Fruit fly (Drosophila melanogaster) whole organism, wandering third instar larva: ENCODE measurements around the gene CG14543.

Experiments
- Abd-B ChIP-seq: fragments of >200 bp; optimal IDR thresholded peaks from 2 replicates; lab custom pipeline; 2017; ENCODE audit warnings: missing biosample characterization, missing genetic modification characterization
- CG9705 ChIP-seq: fragments of 200-800 bp; sonication (Bioruptor generic); optimal IDR thresholded peaks from 2 replicates; lab custom pipeline; 2018; ENCODE audit warnings: missing biosample characterization, mild to moderate bottlenecking, missing genetic modification characterization
- CrebA ChIP-seq: fragments of 200-800 bp; sonication (Bioruptor generic); optimal IDR thresholded peaks from 2 replicates; lab custom pipeline; 2016; ENCODE audit warnings: missing biosample characterization, mild to moderate bottlenecking, missing genetic modification characterization, borderline replicate concordance
- Dfd ChIP-seq: fragments of >200 bp; optimal IDR thresholded peaks from 2 replicates; lab custom pipeline; 2017; ENCODE audit warnings: missing biosample characterization, missing genetic modification characterization
- Dif ChIP-seq: fragments of 200-275, 200-300 bp; sonication (Bioruptor generic); optimal IDR thresholded peaks from 2 replicates; lab custom pipeline; 2018; ENCODE audit warnings: missing biosample characterization, missing genetic modification characterization; ENCODE audit not compliant: partially characterized antibody
- GATAd ChIP-seq: sonication (Bioruptor generic); optimal IDR thresholded peaks from 2 replicates; lab custom pipeline; 2016; ENCODE audit warnings: missing biosample characterization, missing genetic modification characterization
- HLH106 ChIP-seq: fragments of 200-800 bp; optimal IDR thresholded peaks from 3 replicates; lab custom pipeline; 2019; ENCODE audit warnings: missing biosample characterization, mild to moderate bottlenecking, missing genetic modification characterization, moderate library complexity
- Hnf4 ChIP-seq: fragments of 200-800 bp; sonication (Bioruptor generic); optimal IDR thresholded peaks from 2 replicates; lab custom pipeline; 2016; ENCODE audit warnings: missing biosample characterization, mild to moderate bottlenecking, missing genetic modification characterization
- Hr78 ChIP-seq: fragments of >200 bp; optimal IDR thresholded peaks from 2 replicates; lab custom pipeline; 2017; ENCODE audit warnings: missing biosample characterization, missing genetic modification characterization
- N ChIP-seq: fragments of >200 bp; optimal IDR thresholded peaks from 2 replicates; lab custom pipeline; 2018; ENCODE audit warnings: missing biosample characterization, missing external identifiers, missing genetic modification characterization
- Rel ChIP-seq, 2 experiments: fragments of 200-800 bp; sonication (Bioruptor generic) in 1 of 2; optimal IDR thresholded peaks; 2 replicates in 1 of 2; 3 replicates in 1 of 2; lab custom pipeline; 2016 to 2019; ENCODE audit warnings: mild to moderate bottlenecking in 2 of 2, missing biosample characterization in 2 of 2, missing genetic modification characterization in 2 of 2, moderate library complexity in 1 of 2
- Sp1 ChIP-seq: fragments of 200-800 bp; sonication (Bioruptor generic); optimal IDR thresholded peaks from 3 replicates; lab custom pipeline; 2019; ENCODE audit warnings: missing biosample characterization, mild to moderate bottlenecking, missing genetic modification characterization, moderate library complexity
- Vsx2 ChIP-seq: fragments of 200-300, 225-300 bp; sonication (Bioruptor generic); optimal IDR thresholded peaks from 2 replicates; lab custom pipeline; 2018; ENCODE audit warnings: missing biosample characterization, missing genetic modification characterization; ENCODE audit not compliant: partially characterized antibody
- br ChIP-seq: fragments of 200-800 bp; sonication (Bioruptor generic); optimal IDR thresholded peaks from 2 replicates; lab custom pipeline; 2016; ENCODE audit warnings: missing biosample characterization, missing genetic modification characterization
- dl ChIP-seq, 2 experiments: fragments of 175-275, 200-275 bp in 1 of 2; fragments of 200-275 bp in 1 of 2; sonication (Bioruptor generic); optimal IDR thresholded peaks; lab custom pipeline; 2018; ENCODE audit warnings: mild to moderate bottlenecking in 2 of 2, missing biosample characterization in 2 of 2, missing genetic modification characterization in 2 of 2, moderate library complexity in 2 of 2; ENCODE audit not compliant: partially characterized antibody in 2 of 2, insufficient read depth in 1 of 2
- dmrt93B ChIP-seq: fragments of 200-800 bp; sonication (Bioruptor generic); optimal IDR thresholded peaks from 2 replicates; lab custom pipeline; 2018; ENCODE audit warnings: missing biosample characterization, mild to moderate bottlenecking, missing genetic modification characterization
- dsf ChIP-seq: sonication (Bioruptor generic); optimal IDR thresholded peaks from 2 replicates; lab custom pipeline; 2016; ENCODE audit warnings: missing biosample characterization, missing genetic modification characterization, borderline replicate concordance
- ey ChIP-seq: fragments of 200-800 bp; sonication (Bioruptor generic); optimal IDR thresholded peaks from 2 replicates; lab custom pipeline; 2016; ENCODE audit warnings: missing biosample characterization, missing genetic modification characterization
- foxo ChIP-seq, 2 experiments: fragments of 200-800 bp; sonication (Bioruptor generic); optimal IDR thresholded peaks; 2 replicates in 1 of 2; 3 replicates in 1 of 2; lab custom pipeline; 2016 to 2017; ENCODE audit warnings: missing biosample characterization in 2 of 2, missing genetic modification characterization in 2 of 2
- fru ChIP-seq: fragments of 200-800 bp; sonication (Bioruptor generic); optimal IDR thresholded peaks from 3 replicates; lab custom pipeline; 2016; ENCODE audit warnings: missing biosample characterization, mild to moderate bottlenecking, missing genetic modification characterization
- h ChIP-seq: fragments of 200-800 bp; sonication (Bioruptor generic); optimal IDR thresholded peaks from 3 replicates; lab custom pipeline; 2016; ENCODE audit warnings: missing biosample characterization, mild to moderate bottlenecking, missing genetic modification characterization
- jim ChIP-seq: fragments of 175-275, 200-325 bp; sonication (Bioruptor generic); optimal IDR thresholded peaks from 2 replicates; lab custom pipeline; 2016; ENCODE audit warnings: missing biosample characterization, mild to moderate bottlenecking, missing genetic modification characterization
- lola ChIP-seq: fragments of >200 bp; optimal IDR thresholded peaks from 2 replicates; lab custom pipeline; 2017; ENCODE audit warnings: missing biosample characterization, missing genetic modification characterization
- pan ChIP-seq: fragments of >200 bp; optimal IDR thresholded peaks from 2 replicates; lab custom pipeline; 2017
- psq ChIP-seq: fragments of 200-800 bp; sonication (Bioruptor generic); optimal IDR thresholded peaks from 3 replicates; lab custom pipeline; 2017; ENCODE audit warnings: missing biosample characterization, mild to moderate bottlenecking, missing genetic modification characterization, moderate library complexity
- rgr ChIP-seq: fragments of 200-800 bp; sonication (Bioruptor generic); optimal IDR thresholded peaks from 3 replicates; lab custom pipeline; 2016; ENCODE audit warnings: missing biosample characterization, mild to moderate bottlenecking, missing genetic modification characterization
- sage ChIP-seq: fragments of 200-800 bp; sonication (Bioruptor generic); optimal IDR thresholded peaks from 2 replicates; lab custom pipeline; 2016; ENCODE audit warnings: missing biosample characterization, mild to moderate bottlenecking, missing genetic modification characterization
- sv ChIP-seq: fragments of 200-800 bp; sonication (Bioruptor generic); optimal IDR thresholded peaks from 3 replicates; lab custom pipeline; 2016; ENCODE audit warnings: missing biosample characterization, missing genetic modification characterization
- tai ChIP-seq: sonication (Bioruptor generic); optimal IDR thresholded peaks from 2 replicates; lab custom pipeline; 2016; ENCODE audit warnings: missing biosample characterization, missing genetic modification characterization
- usp ChIP-seq: fragments of >200 bp; optimal IDR thresholded peaks from 2 replicates; lab custom pipeline; 2017; ENCODE audit warnings: missing biosample characterization, missing genetic modification characterization
- woc ChIP-seq: sonication (Bioruptor generic); optimal IDR thresholded peaks from 2 replicates; lab custom pipeline; 2016; ENCODE audit warnings: missing biosample characterization, mild to moderate bottlenecking, missing genetic modification characterization

CG14543 gene

dm6 chr3R:26027903-26028302 lies 28.5 kb upstream of the CG14543 start:
- TF ChIP-seq Abd-B (GFP tag; lab: Kevin White, UChicago) (no peak), Dfd (GFP tag; lab: Kevin White, UChicago) (no peak)

- TF ChIP-seq Hnf4 (GFP tag; lab: Kevin White, UChicago) = no peak
- TF ChIP-seq pan (lab: Kevin White, UChicago) = no peak
- no peak for TF ChIP-seq Dfd (GFP tag; lab: Kevin White, UChicago)
- TF ChIP-seq Rel (GFP tag; optimal IDR thresholded peaks at IDR 0.05; lab: Kevin White, UChicago) = no peak
- TF ChIP-seq Rel (tag; optimal IDR thresholded peaks at IDR 0.05; lab: Kevin White, UChicago) = no peak
- no peak for TF ChIP-seq lola (GFP tag; lab: Kevin White, UChicago)
- TF ChIP-seq Sp1 (GFP tag; lab: Kevin White, UChicago) = no peak
- TF ChIP-seq jim (GFP tag; lab: Kevin White, UChicago) = no peak
- no peak for TF ChIP-seq CG9705
- TF ChIP-seq foxo (GFP tag; optimal IDR thresholded peaks at IDR 0.05; lab: Kevin White, UChicago) = no peak
- no peak for TF ChIP-seq br (GFP tag; lab: Kevin White, UChicago)
- TF ChIP-seq sage = no peak
- TF ChIP-seq Vsx2 = no peak
These were observed 25.9 kb upstream of the CG14543 start for dm6 chr3R:26030562-26030961.

dm6 chr3R:26031968-26032610 lies 24.3 kb upstream of the CG14543 start:
- TF ChIP-seq dsf (GFP tag; lab: Kevin White, UChicago) (no peak), Dfd (GFP tag; lab: Kevin White, UChicago) (peak; percentile 22)
- TF ChIP-seq, all 38 proteins: peak for 1

dm6 chr3R:26032611-26033001 lies 23.8 kb upstream of the CG14543 start:
- no peak for TF ChIP-seq jim (GFP tag; lab: Kevin White, UChicago)
- no peak for TF ChIP-seq rgr
- TF ChIP-seq dmrt93B = no peak
- no peak for TF ChIP-seq br (GFP tag; lab: Kevin White, UChicago)
- no peak for TF ChIP-seq Rel (GFP tag; optimal IDR thresholded peaks at IDR 0.05; lab: Kevin White, UChicago)
- no peak for TF ChIP-seq Rel (tag; optimal IDR thresholded peaks at IDR 0.05; lab: Kevin White, UChicago)
- no peak for TF ChIP-seq dl (GFP tag; optimal IDR thresholded peaks at IDR 0.05; lab: Kevin White, UChicago; ENCODE audit: insufficient read depth in 1 of 2, partially characterized antibody in 2 of 2)
- TF ChIP-seq sv (GFP tag; lab: Kevin White, UChicago) = no peak
- no peak for TF ChIP-seq Hr78

- TF ChIP-seq woc (no peak), lola (GFP tag; lab: Kevin White, UChicago) (no peak), sv (GFP tag; lab: Kevin White, UChicago) (no peak), psq (no peak)
- TF ChIP-seq, all 38 proteins: peak for 0
These were observed 21.6 kb upstream of the CG14543 start for dm6 chr3R:26034643-26035368.

DNA sequence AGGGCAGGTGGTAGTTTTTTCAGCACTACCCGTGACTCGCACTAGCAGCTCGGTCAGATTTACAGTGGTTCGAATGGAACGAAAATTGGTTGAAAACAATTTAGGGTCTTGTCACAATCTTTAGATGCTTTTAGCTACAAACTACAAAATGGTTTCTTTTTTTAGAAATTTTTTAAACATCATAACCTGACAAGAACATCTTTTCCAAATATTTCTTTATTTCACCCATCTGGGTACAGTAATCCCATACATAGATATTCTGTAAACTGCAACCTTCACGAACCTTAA lies 21.1 kb upstream of the CG14543 start:
- TF ChIP-seq woc (peak; percentile 25), Hr78 (no peak)

dm6 chr3R:26036153-26037144 lies 20.0 kb upstream of the CG14543 start:
- TF ChIP-seq lola (GFP tag; lab: Kevin White, UChicago) (no peak), Abd-B (GFP tag; lab: Kevin White, UChicago) (no peak), CrebA (GFP tag; lab: Kevin White, UChicago) (no peak), rgr (peak; percentile 86), GATAd (no peak), h (GFP tag; lab: Kevin White, UChicago) (peak; percentile 93), usp (no peak), dsf (GFP tag; lab: Kevin White, UChicago) (peak; percentile 55), sage (peak; percentile 61), foxo (GFP tag; optimal IDR thresholded peaks at IDR 0.05; lab: Kevin White, UChicago) (peak in 1 of 2 experiments; percentile 91), Sp1 (GFP tag; lab: Kevin White, UChicago) (peak; percentile 97), Hr78 (no peak), HLH106 (peak; percentile 94), Dif (GFP tag; lab: Kevin White, UChicago) (peak; percentile 71), ey (GFP tag; lab: Kevin White, UChicago) (peak; percentile 88), psq (peak; percentile 88), fru (GFP tag; lab: Kevin White, UChicago) (peak; percentile 96), N (no peak), tai (GFP tag; lab: Kevin White, UChicago) (peak; percentile 76), Vsx2 (peak; percentile 18), br (GFP tag; lab: Kevin White, UChicago) (peak; percentile 90), CG9705 (peak; percentile 84)
